Worm (Caenorhabditis elegans): ENCODE measurements around the gene ins-9.

The ins-9 gene

ce11 chrX:8860958-8861357, 5.5 kb downstream of the ins-9 start, which contains the start of gene C06E2.9:
Gene C06E2.9 (plus strand): TSS chrX:8861258.
- TF ChIP-seq skn-1 (tag; optimal IDR thresholded peaks at IDR 0.05) (no peak), F13H6.1 (tag; optimal IDR thresholded peaks at IDR 0.05) (no peak), elt-1 (tag; optimal IDR thresholded peaks at IDR 0.05) (no peak), peb-1 (tag; optimal IDR thresholded peaks at IDR 0.05) (no peak), egl-27 (tag; optimal IDR thresholded peaks at IDR 0.05) (no peak), fos-1 (tag; optimal IDR thresholded peaks at IDR 0.05) (no peak), nhr-11 (tag; optimal IDR thresholded peaks at IDR 0.05) (no peak), unc-62 (GFP tag; optimal IDR thresholded peaks at IDR 0.05) (no peak), ztf-1 (GFP tag; conservative IDR thresholded peaks at IDR 0.05) (no peak), ceh-16 (tag; optimal IDR thresholded peaks at IDR 0.05) (no peak), crh-2 (tag; optimal IDR thresholded peaks at IDR 0.05) (no peak), nhr-25 (tag; optimal IDR thresholded peaks at IDR 0.05) (no peak), snpc-4 (tag; optimal IDR thresholded peaks at IDR 0.05) (no peak), nhr-21 (tag; optimal IDR thresholded peaks at IDR 0.05) (no peak)

ce11 chrX:8859538-8859937, 6.9 kb downstream of the ins-9 start:
- TF ChIP-seq mbf-1 (tag; optimal IDR thresholded peaks at IDR 0.05) (no peak), peb-1 (tag; optimal IDR thresholded peaks at IDR 0.05) (no peak), lin-13 (GFP tag; optimal IDR thresholded peaks at IDR 0.05) (no peak), aly-2 (tag; optimal IDR thresholded peaks at IDR 0.05) (no peak), mab-5 (tag; optimal IDR thresholded peaks at IDR 0.05) (no peak), nhr-23 (tag; optimal IDR thresholded peaks at IDR 0.05) (no peak)

DNA sequence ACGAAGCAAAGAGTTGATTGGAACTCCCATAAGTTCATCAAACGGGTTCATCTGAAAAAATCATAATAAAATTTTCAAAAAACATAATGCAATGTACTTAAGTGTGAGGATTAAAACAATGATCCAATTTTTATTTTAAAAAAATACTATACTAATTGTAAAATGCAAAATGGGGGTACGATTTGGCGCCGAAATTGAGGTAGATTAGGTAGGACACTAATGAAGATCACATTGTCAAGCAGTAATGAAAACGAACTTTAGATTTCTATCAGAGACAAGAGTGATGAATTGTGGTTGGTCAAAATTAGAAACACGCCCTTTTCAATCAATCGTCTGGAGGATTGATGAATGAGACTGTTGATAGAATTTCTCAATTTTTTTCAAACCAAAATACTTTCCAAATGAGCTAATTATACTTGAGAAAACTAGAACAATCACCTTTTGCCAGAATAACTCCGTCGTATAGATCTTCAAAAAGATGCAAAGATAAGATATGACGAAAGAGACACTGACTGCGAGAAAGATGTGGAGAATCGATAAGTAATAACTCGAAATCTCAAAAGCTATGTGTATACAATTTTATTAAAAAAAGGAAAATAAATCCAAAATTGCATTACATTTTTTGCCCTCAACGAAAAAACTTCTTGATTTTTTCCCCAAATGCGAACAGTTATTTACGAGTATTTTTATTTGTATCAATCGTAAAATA, 8.4 kb downstream of the ins-9 start, which contains the start of gene C06E2.5:
Gene C06E2.5 (minus strand): TSS at position 51 of the 709 bp plus-strand sequence.
- TF ChIP-seq alr-1 (tag; optimal IDR thresholded peaks at IDR 0.05) (no peak), elt-1 (tag; optimal IDR thresholded peaks at IDR 0.05) (peak; percentile 90), ama-1 (optimal IDR thresholded peaks at IDR 0.05) (no peak)

- no peak for TF ChIP-seq lin-13 (GFP tag; optimal IDR thresholded peaks at IDR 0.05)
- TF ChIP-seq skn-1 (tag; optimal IDR thresholded peaks at IDR 0.05) = no peak
- TF ChIP-seq nhr-21 (tag; optimal IDR thresholded peaks at IDR 0.05) = no peak
- no peak for TF ChIP-seq mdl-1 (tag; optimal IDR thresholded peaks at IDR 0.05)
- no peak for TF ChIP-seq egl-27 (tag; optimal IDR thresholded peaks at IDR 0.05)
- TF ChIP-seq snpc-4 (tag; optimal IDR thresholded peaks at IDR 0.05) = no peak
Measured at ce11 chrX:8854409-8854808, 12.1 kb downstream of the ins-9 start.

ce11 chrX:8853524-8853923, 12.9 kb downstream of the ins-9 start, which contains the start of gene sprp-4:
Gene sprp-4 (minus strand): TSS chrX:8853624.
- no peak for TF ChIP-seq ceh-16 (tag; optimal IDR thresholded peaks at IDR 0.05)

DNA sequence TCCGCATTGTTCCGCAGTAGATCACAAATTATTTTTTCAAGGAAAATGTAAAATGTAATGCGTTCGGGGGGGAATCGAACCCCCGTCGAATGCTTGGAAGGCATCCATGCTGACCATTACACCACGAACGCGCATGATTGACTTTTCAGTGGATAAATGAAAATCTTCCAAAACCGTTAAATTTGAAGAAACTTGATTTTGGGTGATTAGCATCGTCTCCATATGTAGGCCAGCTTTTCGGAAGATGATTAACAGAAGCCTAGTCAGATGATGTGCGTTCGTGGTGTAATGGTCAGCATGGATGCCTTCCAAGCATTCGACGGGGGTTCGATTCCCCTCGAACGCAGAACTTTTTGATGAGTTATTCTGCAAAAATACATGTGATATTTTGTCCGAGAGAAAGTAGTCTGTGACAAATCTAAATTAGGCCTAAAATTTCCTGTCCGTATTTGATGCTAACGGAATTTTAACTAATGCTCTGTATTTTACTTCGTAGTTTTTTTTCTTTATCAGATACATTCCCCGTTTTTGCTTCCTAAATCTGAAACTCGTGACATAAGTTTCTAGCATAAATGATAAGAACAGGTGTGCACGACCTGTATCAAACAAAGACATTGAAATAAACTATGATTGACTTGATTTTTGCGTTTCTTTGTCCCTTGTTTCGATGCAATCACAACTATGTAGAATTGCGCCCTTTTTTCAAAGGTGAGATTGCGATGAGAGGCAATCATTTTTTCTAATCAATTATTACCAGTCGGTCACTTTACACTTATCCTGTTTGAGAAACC, 19.8 kb downstream of the ins-9 start, which contains the start of gene C28G1.10:
Gene C28G1.10 (plus strand): TSS at position 676 of the 791 bp plus-strand sequence.
- TF ChIP-seq unc-55 (GFP tag; optimal IDR thresholded peaks at IDR 0.05) = no peak
- no peak for TF ChIP-seq nhr-237 (tag; optimal IDR thresholded peaks at IDR 0.05)
- no peak for TF ChIP-seq R02D3.7 (tag; optimal IDR thresholded peaks at IDR 0.05)
- TF ChIP-seq snpc-4 (tag; optimal IDR thresholded peaks at IDR 0.05) = no peak
- peak; percentile 21 for TF ChIP-seq gmeb-1 (tag; optimal IDR thresholded peaks at IDR 0.05)
- no peak for TF ChIP-seq aly-2 (tag; optimal IDR thresholded peaks at IDR 0.05)
- peak; percentile 23 for TF ChIP-seq crh-2 (tag; optimal IDR thresholded peaks at IDR 0.05)
- TF ChIP-seq nhr-23 (tag; optimal IDR thresholded peaks at IDR 0.05) = no peak
- peak; percentile 37 for TF ChIP-seq nhr-21 (tag; optimal IDR thresholded peaks at IDR 0.05)
- TF ChIP-seq fos-1 (tag; optimal IDR thresholded peaks at IDR 0.05) = peak; percentile 42
- TF ChIP-seq ztf-11 (tag; optimal IDR thresholded peaks at IDR 0.05) = no peak

- TF ChIP-seq blmp-1 (tag; optimal IDR thresholded peaks at IDR 0.05; ENCODE audit: insufficient read depth) (no peak), sma-9 (GFP tag; optimal IDR thresholded peaks at IDR 0.05) (no peak), sma-9 (tag; optimal IDR thresholded peaks at IDR 0.05) (no peak), alr-1 (tag; optimal IDR thresholded peaks at IDR 0.05) (no peak), zag-1 (tag; optimal IDR thresholded peaks at IDR 0.05) (no peak), elt-1 (tag; optimal IDR thresholded peaks at IDR 0.05) (no peak), sma-3 (GFP tag; optimal IDR thresholded peaks at IDR 0.05) (no peak), aly-2 (tag; optimal IDR thresholded peaks at IDR 0.05) (no peak), egl-27 (tag; optimal IDR thresholded peaks at IDR 0.05) (no peak), unc-55 (GFP tag; optimal IDR thresholded peaks at IDR 0.05) (no peak), gmeb-1 (tag; optimal IDR thresholded peaks at IDR 0.05) (no peak)
Measured at ce11 chrX:8843988-8844387, 22.5 kb downstream of the ins-9 start, which contains the start of gene ubc-23. Gene ubc-23 (plus strand): TSS chrX:8844288.

Measured in whole organism, L2 larva.